Worm (Caenorhabditis elegans): Measurements from ENCODE around the gene srb-16.
A peak's percentile ranks its signal among the peaks of the same experiment; 100 is the strongest.

Gene srb-16

DNA sequence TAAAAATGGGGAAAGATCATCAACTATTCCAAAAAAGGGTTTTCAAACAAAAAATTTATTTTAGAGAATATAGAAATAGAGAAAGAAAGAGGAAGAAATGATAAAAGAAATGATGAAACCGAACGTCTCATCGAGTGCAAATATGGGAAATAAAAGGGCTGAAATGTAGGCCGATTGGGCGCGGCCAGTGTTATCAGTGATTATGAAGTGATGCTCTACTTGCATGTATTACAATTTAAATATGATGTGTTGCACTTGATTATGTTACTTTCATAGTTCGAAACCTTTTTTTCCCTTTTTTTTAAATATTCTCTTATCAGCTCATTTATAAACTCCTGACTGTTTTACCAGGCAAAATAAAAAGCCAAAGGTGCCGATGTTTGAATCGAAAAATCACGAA, 41.0 kb upstream of the srb-16 start:
- TF ChIP-seq elt-2 (tag; optimal IDR thresholded peaks at IDR 0.05) (peak; percentile 96), efl-1 (optimal IDR thresholded peaks at IDR 0.05) (no peak), efl-1 (GFP tag; optimal IDR thresholded peaks at IDR 0.05 in 1 of 2) (peak in 1 of 2 experiments; percentile 70), nhr-76 (tag; optimal IDR thresholded peaks at IDR 0.05) (no peak), lin-35 (GFP tag; optimal IDR thresholded peaks at IDR 0.05) (peak in 1 of 2 experiments; percentile 22), jun-1 (tag; optimal IDR thresholded peaks at IDR 0.05) (peak; percentile 25), unc-62 (GFP tag; optimal IDR thresholded peaks at IDR 0.05) (no peak), ceh-90 (tag; optimal IDR thresholded peaks at IDR 0.05) (no peak), nhr-77 (tag; optimal IDR thresholded peaks at IDR 0.05) (no peak)

- TF ChIP-seq aha-1 (tag; optimal IDR thresholded peaks at IDR 0.05), result no peak
- TF ChIP-seq jun-1 (tag; optimal IDR thresholded peaks at IDR 0.05), result no peak
- TF ChIP-seq nhr-90 (tag; optimal IDR thresholded peaks at IDR 0.05; ENCODE audit: poor library complexity), result no peak
- no peak for TF ChIP-seq dpl-1 (GFP tag; optimal IDR thresholded peaks at IDR 0.05)
- TF ChIP-seq hlh-17 (GFP tag; optimal IDR thresholded peaks at IDR 0.05; ENCODE audit: borderline replicate concordance), result no peak
- no peak for TF ChIP-seq ceh-90 (tag; optimal IDR thresholded peaks at IDR 0.05)
These were observed 37.2 kb upstream of the srb-16 start for ce11 chrII:5187934-5188333.

DNA sequence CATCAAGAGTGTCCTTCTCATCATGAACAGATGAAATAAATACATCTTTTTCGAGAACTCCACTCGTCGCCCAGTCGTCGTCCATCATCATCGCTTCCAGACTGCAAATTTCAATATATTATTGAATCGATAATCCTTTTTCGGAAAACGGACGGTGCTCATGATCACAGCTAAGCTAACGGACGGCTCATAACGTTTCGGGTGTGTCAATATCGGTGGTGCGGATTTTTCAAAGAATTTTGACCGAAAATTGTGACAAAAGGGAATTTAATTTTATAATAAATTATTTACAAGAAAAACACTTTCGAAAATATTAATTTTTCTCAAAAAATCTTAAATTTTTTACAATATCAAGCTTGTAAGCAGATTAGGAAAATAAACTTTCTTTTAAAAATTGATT, 36.7 kb upstream of the srb-16 start, which contains the start of gene crh-2:
Gene crh-2 (minus strand): TSS at position 101 of the 400 bp plus-strand sequence.
- TF ChIP-seq unc-30 (tag; optimal IDR thresholded peaks at IDR 0.05) (no peak), Y116A8C.19 (tag; optimal IDR thresholded peaks at IDR 0.05; ENCODE audit: borderline replicate concordance) (no peak), dsc-1 (tag; optimal IDR thresholded peaks at IDR 0.05) (no peak), tbx-2 (tag; optimal IDR thresholded peaks at IDR 0.05) (no peak), nhr-47 (tag; optimal IDR thresholded peaks at IDR 0.05) (no peak), skn-1 (tag; optimal IDR thresholded peaks at IDR 0.05) (no peak), mab-9 (GFP tag; IDR thresholded peaks at IDR 0.05) (no peak)

- TF ChIP-seq dsc-1 (tag; optimal IDR thresholded peaks at IDR 0.05) (no peak), elt-2 (tag; optimal IDR thresholded peaks at IDR 0.05) (peak; percentile 88)
These were observed 36.1 kb upstream of the srb-16 start for ce11 chrII:5186870-5187269.

DNA sequence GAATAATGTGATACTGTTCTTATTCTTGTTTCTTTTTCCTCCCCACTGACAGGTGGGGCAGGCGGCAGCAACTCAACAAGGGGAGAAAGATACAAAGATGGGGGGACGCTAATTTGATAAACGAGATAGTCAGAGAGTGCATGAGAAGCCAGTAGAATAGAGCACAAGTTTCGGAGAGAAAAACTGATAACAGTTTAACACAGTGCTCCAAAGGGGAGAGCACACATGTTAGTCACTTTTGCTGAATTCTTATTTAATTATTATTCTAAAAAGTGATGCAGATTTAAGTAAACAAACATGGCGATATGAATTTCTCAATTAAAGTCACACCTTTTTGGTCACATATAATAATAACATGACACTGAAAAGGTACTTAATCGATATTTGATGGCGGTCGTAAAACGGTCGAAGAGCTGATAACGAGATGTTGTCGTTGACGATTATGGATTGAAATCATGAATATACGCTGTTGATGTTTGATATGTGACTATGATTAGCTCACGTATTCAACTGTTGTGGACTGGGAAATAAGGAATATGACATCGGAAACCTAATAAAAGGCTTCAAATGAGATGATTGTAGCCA, 35.3 kb upstream of the srb-16 start:
- TF ChIP-seq nhr-12 (tag; optimal IDR thresholded peaks at IDR 0.05) (no peak), lin-14 (GFP tag; optimal IDR thresholded peaks at IDR 0.05) (peak; percentile 23), nhr-71 (tag; optimal IDR thresholded peaks at IDR 0.05) (peak; percentile 36), lin-15B (tag; optimal IDR thresholded peaks at IDR 0.05) (no peak), elt-2 (tag; optimal IDR thresholded peaks at IDR 0.05) (peak; percentile 97), C16A3.4 (tag; optimal IDR thresholded peaks at IDR 0.05) (no peak), tlp-1 (tag; optimal IDR thresholded peaks at IDR 0.05) (peak; percentile 44), fkh-8 (tag; optimal IDR thresholded peaks at IDR 0.05) (no peak)

- TF ChIP-seq elt-3 (tag; optimal IDR thresholded peaks at IDR 0.05) (no peak), grh-1 (GFP tag; IDR thresholded peaks at IDR 0.05) (no peak), elt-2 (tag; optimal IDR thresholded peaks at IDR 0.05) (peak; percentile 98), nhr-71 (tag; optimal IDR thresholded peaks at IDR 0.05) (peak; percentile 43)
These were observed 34.2 kb upstream of the srb-16 start for ce11 chrII:5184661-5185545.

Data from whole organism, L1 larva.